Fruit fly (Drosophila melanogaster) Kc167 (cell line): ENCODE data around the gene CG10750.

Experiments
- Sin3A ChIP-seq: fragments of >200 bp; optimal IDR thresholded peaks from 2 replicates; lab custom pipeline; 2018; ENCODE audit warnings: missing external identifiers
- h ChIP-seq: fragments of >200 bp; optimal IDR thresholded peaks from 3 replicates; lab custom pipeline; 2018; ENCODE audit warnings: missing external identifiers
- insv ChIP-seq: fragments of >200 bp; optimal IDR thresholded peaks from 3 replicates; lab custom pipeline; 2018; ENCODE audit warnings: missing external identifiers
- psq ChIP-seq: fragments of >200 bp; optimal IDR thresholded peaks from 2 replicates; lab custom pipeline; 2017; ENCODE audit warnings: missing external identifiers
- ttk ChIP-seq: sonication (Bioruptor generic); optimal IDR thresholded peaks from 2 replicates; lab custom pipeline; 2017; ENCODE audit warnings: missing external identifiers

dm6 chr2L:19262140-19262539 is 37.9 kb upstream of the CG10750 start, which contains the start of gene CG31797:
- TF ChIP-seq insv (lab: Kevin White, UChicago) (no peak), h (no peak), psq (no peak), ttk (lab: Kevin White, UChicago) (no peak), Sin3A (lab: Kevin White, UChicago) (no peak)
